Fruit fly (Drosophila melanogaster) whole organism, embryonic: ENCODE measurements around the gene CG42445.

Source experiments
- CG6689 ChIP-seq: fragments of 200-800 bp; sonication (Bioruptor generic); IDR thresholded peaks from 2 replicates; pipeline ENCODE4 v1.3.6; 2022; ENCODE audit warnings: missing biosample characterization, missing genetic modification characterization
- HLH3B ChIP-seq: fragments of 200-800 bp; sonication (Bioruptor generic); IDR thresholded peaks from 2 replicates; pipeline ENCODE4 v1.3.6; 2022; ENCODE audit warnings: missing biosample characterization, missing genetic modification characterization
- dysf ChIP-seq: fragments of 200-800 bp; sonication (Bioruptor generic); IDR thresholded peaks from 3 replicates; pipeline ENCODE4 v1.3.6; 2022; ENCODE audit warnings: missing biosample characterization, missing genetic modification characterization
- sisA ChIP-seq: fragments of 200-800 bp; sonication (Bioruptor generic); IDR thresholded peaks from 2 replicates; pipeline ENCODE4 v1.3.6; 2022; ENCODE audit warnings: missing biosample characterization, missing genetic modification characterization
- slou ChIP-seq: fragments of 200-800 bp; sonication (Bioruptor generic); optimal IDR thresholded peaks from 3 replicates; lab custom pipeline; 2016; ENCODE audit warnings: missing biosample characterization, missing genetic modification characterization

- no peak for TF ChIP-seq slou (GFP tag; lab: Kevin White, UChicago)
- TF ChIP-seq sisA (GFP tag; lab: Robert Waterston, UW), result no peak
- TF ChIP-seq dysf (GFP tag; lab: Robert Waterston, UW), result no peak
- no peak for TF ChIP-seq CG6689 (GFP tag; lab: Robert Waterston, UW)
- TF ChIP-seq HLH3B (GFP tag; lab: Robert Waterston, UW), result no peak
Measured at dm6 chr3L:8159724-8160422, 1.2 kb upstream of the CG42445 start, which contains the start of gene CG43886.
